Worm (Caenorhabditis elegans): ENCODE results near the gene rabs-5.

- TF ChIP-seq ceh-13 (GFP tag; optimal IDR thresholded peaks at IDR 0.05) (no peak), flt-1 (GFP tag; IDR thresholded peaks at IDR 0.05) (no peak), ama-1 (optimal IDR thresholded peaks at IDR 0.05) (no peak), tbx-11 (GFP tag; IDR thresholded peaks at IDR 0.05) (no peak), hmbx-1 (tag; optimal IDR thresholded peaks at IDR 0.05) (no peak), hnd-1 (tag; optimal IDR thresholded peaks at IDR 0.05) (no peak), tbx-37 (GFP tag; conservative IDR thresholded peaks at IDR 0.05) (no peak), hmg-4 (GFP tag; optimal IDR thresholded peaks at IDR 0.05) (no peak), scrt-1 (GFP tag; IDR thresholded peaks at IDR 0.05) (no peak), ets-7 (tag; optimal IDR thresholded peaks at IDR 0.05) (no peak), tra-4 (tag; optimal IDR thresholded peaks at IDR 0.05) (no peak), B0310.2 (tag; optimal IDR thresholded peaks at IDR 0.05) (no peak)
Measured at ce11 chrIV:8148494-8148893, 41.1 kb upstream of the rabs-5 start, which contains the start of gene pmk-1.

Data from whole organism, early embryonic.